Worm (Caenorhabditis elegans) whole organism, L4 larva: ENCODE data around the gene fbxb-15.

Experiments
- F44E2.7 ChIP-seq: fragments of 200-800 bp; sonication (Bioruptor generic); IDR thresholded peaks from 2 replicates; pipeline ENCODE4 v2.1.2; 2022; ENCODE audit warnings: missing genetic modification characterization, missing compliant biosample characterization
- R02D3.7 ChIP-seq: fragments of 150-350 bp; sonication (generic microtip); optimal IDR thresholded peaks from 3 replicates; lab custom pipeline; 2014; ENCODE audit warnings: missing biosample characterization, missing genetic modification characterization
- Y105C5A.15 ChIP-seq: fragments of 200-800 bp; sonication (Bioruptor generic); IDR thresholded peaks from 2 replicates; pipeline ENCODE4 v1.3.6; 2022; ENCODE audit warnings: missing genetic modification characterization, missing compliant biosample characterization
- Y48G9A.11 ChIP-seq: fragments of 200-800 bp; sonication (Bioruptor generic); IDR thresholded peaks from 2 replicates; pipeline ENCODE4 v1.3.6; 2022; ENCODE audit warnings: missing genetic modification reagents, missing genetic modification characterization, missing compliant biosample characterization
- Y75B8A.6 ChIP-seq: fragments of 200-800 bp; sonication (Bioruptor generic); IDR thresholded peaks from 2 replicates; pipeline ENCODE4 v1.3.6; 2022; ENCODE audit warnings: missing genetic modification reagents, missing genetic modification characterization, missing compliant biosample characterization
- aha-1 ChIP-seq: fragments of 150-350 bp; peaks from one replicate; lab custom pipeline; 2014; ENCODE audit warnings: missing biosample characterization, missing genetic modification characterization
- arid-1 ChIP-seq: fragments of 200-800 bp; sonication (Bioruptor generic); conservative IDR thresholded peaks from 2 replicates; pipeline ENCODE4 v1.3.6; 2022; ENCODE audit warnings: missing genetic modification reagents, missing genetic modification characterization, missing compliant biosample characterization
- ceh-20 ChIP-seq: fragments of 200-800 bp; sonication (Bioruptor generic); IDR thresholded peaks from 2 replicates; pipeline ENCODE4 v1.3.6; 2022; ENCODE audit warnings: missing genetic modification reagents, missing genetic modification characterization, missing compliant biosample characterization
- ceh-28 ChIP-seq: fragments of 150-350 bp; optimal IDR thresholded peaks from 2 replicates; lab custom pipeline; 2014; ENCODE audit warnings: missing biosample characterization, missing genetic modification reagents, missing genetic modification characterization
- ces-1 ChIP-seq: fragments of 150-350 bp; sonication (generic microtip); optimal IDR thresholded peaks from 4 replicates; lab custom pipeline; 2014; ENCODE audit warnings: missing biosample characterization, missing genetic modification reagents, missing genetic modification characterization
- cey-2 ChIP-seq: sonication (generic microtip); optimal IDR thresholded peaks from 3 replicates; lab custom pipeline; 2017; ENCODE audit warnings: missing genetic modification characterization, mild to moderate bottlenecking, missing compliant biosample characterization, antibody characterized with exemption, borderline replicate concordance; ENCODE audit not compliant: insufficient read depth
- daf-16 ChIP-seq, 3 experiments: sonication (generic microtip); optimal IDR thresholded peaks; 2 replicates each; lab custom pipeline; 2016 to 2017; ENCODE audit warnings: missing genetic modification characterization in 3 of 3, missing genetic modification reagents in 3 of 3, mild to moderate bottlenecking in 2 of 3, missing compliant biosample characterization in 2 of 3, missing biosample characterization in 1 of 3, moderate library complexity in 1 of 3
- dmd-9 ChIP-seq: fragments of 200-800 bp; sonication (Bioruptor generic); IDR thresholded peaks from 2 replicates; pipeline ENCODE4 v1.3.6; 2022; ENCODE audit warnings: missing genetic modification reagents, missing genetic modification characterization, missing compliant biosample characterization
- dve-1 ChIP-seq: sonication (generic microtip); optimal IDR thresholded peaks from 2 replicates; lab custom pipeline; 2017; ENCODE audit warnings: antibody characterized with exemption, mild to moderate bottlenecking, missing genetic modification characterization, missing compliant biosample characterization; ENCODE audit not compliant: insufficient read depth
- egl-27 ChIP-seq: sonication (generic microtip); optimal IDR thresholded peaks from 3 replicates; lab custom pipeline; 2017; ENCODE audit warnings: missing biosample characterization, missing genetic modification reagents, missing genetic modification characterization
- egl-43 ChIP-seq: fragments of 200-800 bp; sonication (Bioruptor generic); IDR thresholded peaks from 2 replicates; pipeline ENCODE4 v1.3.6; 2022; ENCODE audit warnings: missing genetic modification reagents, missing genetic modification characterization, missing compliant biosample characterization
- fkh-10 ChIP-seq: fragments of 150-350 bp; optimal IDR thresholded peaks from 2 replicates; lab custom pipeline; 2014; ENCODE audit warnings: missing biosample characterization, missing genetic modification reagents, missing genetic modification characterization
- fos-1 ChIP-seq: fragments of 150-350 bp; optimal IDR thresholded peaks from 2 replicates; lab custom pipeline; 2014; ENCODE audit warnings: missing biosample characterization, missing genetic modification characterization
- hif-1 ChIP-seq, 2 experiments: sonication (generic microtip); optimal IDR thresholded peaks; 2 replicates each; lab custom pipeline; 2016 to 2017; ENCODE audit warnings: missing compliant biosample characterization in 2 of 2, missing genetic modification characterization in 2 of 2, missing genetic modification reagents in 2 of 2, missing genotype in 2 of 2, mild to moderate bottlenecking in 1 of 2
- hmg-1.1 ChIP-seq: fragments of 200-800 bp; sonication (Bioruptor generic); IDR thresholded peaks from 2 replicates; pipeline ENCODE4 v1.3.6; 2022; ENCODE audit warnings: missing genetic modification reagents, missing genetic modification characterization, missing compliant biosample characterization
- lim-7 ChIP-seq: fragments of 200-800 bp; sonication (Bioruptor generic); IDR thresholded peaks from 2 replicates; pipeline ENCODE4 v1.3.6; 2022; ENCODE audit warnings: missing genetic modification characterization, missing compliant biosample characterization
- lin-1 ChIP-seq: fragments of 200-800 bp; sonication (Bioruptor generic); IDR thresholded peaks from 2 replicates; pipeline ENCODE4 v1.3.6; 2022; ENCODE audit warnings: missing genetic modification reagents, missing genetic modification characterization, missing compliant biosample characterization
- lin-15B ChIP-seq: fragments of 150-350 bp; sonication (generic microtip); optimal IDR thresholded peaks from 3 replicates; lab custom pipeline; 2014; ENCODE audit warnings: missing biosample characterization, missing genetic modification characterization
- lin-29 ChIP-seq: fragments of 200-800 bp; sonication (Bioruptor generic); IDR thresholded peaks from 2 replicates; pipeline ENCODE4 v1.3.6; 2022; ENCODE audit warnings: missing genetic modification reagents, missing genetic modification characterization, missing compliant biosample characterization
- madf-5 ChIP-seq, 2 experiments: fragments of 200-800 bp; sonication (Bioruptor generic); IDR thresholded peaks; 2 replicates each; pipeline ENCODE4 v1.3.6; 2022; ENCODE audit warnings: missing compliant biosample characterization in 2 of 2, missing genetic modification characterization in 2 of 2
- madf-9 ChIP-seq: fragments of 200-800 bp; sonication (Bioruptor generic); conservative IDR thresholded peaks from 2 replicates; pipeline ENCODE4 v1.3.6; 2022; ENCODE audit warnings: missing genetic modification reagents, missing genetic modification characterization, missing compliant biosample characterization
- mdt-29 ChIP-seq: fragments of 200-800 bp; sonication (Bioruptor generic); IDR thresholded peaks from 2 replicates; pipeline ENCODE4 v1.3.6; 2022; ENCODE audit warnings: missing genetic modification reagents, missing genetic modification characterization, missing compliant biosample characterization
- mxl-3 ChIP-seq: fragments of 200-800 bp; sonication (Bioruptor generic); optimal IDR thresholded peaks from 2 replicates; lab custom pipeline; 2018; ENCODE audit warnings: mild to moderate bottlenecking, missing genetic modification characterization, missing compliant biosample characterization
- nhr-28 ChIP-seq: fragments of 150-350 bp; optimal IDR thresholded peaks from 2 replicates; lab custom pipeline; 2014; ENCODE audit warnings: missing biosample characterization, missing genetic modification characterization
- pha-4 ChIP-seq, 2 experiments: fragments of 150-350 bp in 1 of 2; fragments of 200-800 bp in 1 of 2; sonication (Bioruptor generic) in 1 of 2; IDR thresholded peaks in 1 of 2; optimal IDR thresholded peaks in 1 of 2; 2 replicates each; pipeline versions ENCODE4 v1.3.6 to Lab custom; 2014 to 2022; ENCODE audit warnings: missing genetic modification characterization in 2 of 2, missing genetic modification reagents in 2 of 2, missing biosample characterization in 1 of 2, missing compliant biosample characterization in 1 of 2
- sdz-12 ChIP-seq: fragments of 200-800 bp; sonication (Bioruptor generic); optimal IDR thresholded peaks from 2 replicates; lab custom pipeline; 2018; ENCODE audit warnings: mild to moderate bottlenecking, missing genetic modification characterization, missing compliant biosample characterization
- set-16 ChIP-seq: fragments of 200-800 bp; sonication (Bioruptor generic); IDR thresholded peaks from 2 replicates; pipeline ENCODE4 v1.3.6; 2022; ENCODE audit warnings: missing genetic modification reagents, missing genetic modification characterization, missing compliant biosample characterization
- skn-1 ChIP-seq: fragments of 150-350 bp; optimal IDR thresholded peaks from 2 replicates; lab custom pipeline; 2014; ENCODE audit warnings: missing biosample characterization, missing genetic modification characterization
- snpc-4 ChIP-seq: fragments of 150-350 bp; optimal IDR thresholded peaks from 2 replicates; lab custom pipeline; 2014; ENCODE audit warnings: missing biosample characterization, missing genetic modification characterization
- tag-97 ChIP-seq: fragments of 200-800 bp; sonication (Bioruptor generic); IDR thresholded peaks from 2 replicates; pipeline ENCODE4 v1.3.6; 2022; ENCODE audit warnings: missing genetic modification characterization, missing compliant biosample characterization
- unc-130 ChIP-seq: sonication (generic microtip); optimal IDR thresholded peaks from 2 replicates; lab custom pipeline; 2016; ENCODE audit warnings: missing genetic modification reagents, missing genetic modification characterization, missing compliant biosample characterization
- unc-39 ChIP-seq: sonication (generic microtip); optimal IDR thresholded peaks from 2 replicates; lab custom pipeline; 2017; ENCODE audit warnings: missing biosample characterization, missing genetic modification characterization
- unc-62 ChIP-seq, 3 experiments: fragments of 150-350 bp in 1 of 3; sonication (generic microtip); optimal IDR thresholded peaks in 2 of 3; peaks in 1 of 3; 1 replicate in 1 of 3; 2 replicates in 2 of 3; lab custom pipeline; 2014 to 2017; ENCODE audit warnings: missing biosample characterization in 3 of 3, missing genetic modification characterization in 3 of 3, missing genetic modification reagents in 3 of 3, missing genotype in 1 of 3
- zfp-3 ChIP-seq: fragments of 200-800 bp; sonication (Bioruptor generic); conservative IDR thresholded peaks from 2 replicates; pipeline ENCODE4 v1.3.6; 2022; ENCODE audit warnings: missing genetic modification reagents, missing genetic modification characterization, missing compliant biosample characterization

Gene fbxb-15

DNA sequence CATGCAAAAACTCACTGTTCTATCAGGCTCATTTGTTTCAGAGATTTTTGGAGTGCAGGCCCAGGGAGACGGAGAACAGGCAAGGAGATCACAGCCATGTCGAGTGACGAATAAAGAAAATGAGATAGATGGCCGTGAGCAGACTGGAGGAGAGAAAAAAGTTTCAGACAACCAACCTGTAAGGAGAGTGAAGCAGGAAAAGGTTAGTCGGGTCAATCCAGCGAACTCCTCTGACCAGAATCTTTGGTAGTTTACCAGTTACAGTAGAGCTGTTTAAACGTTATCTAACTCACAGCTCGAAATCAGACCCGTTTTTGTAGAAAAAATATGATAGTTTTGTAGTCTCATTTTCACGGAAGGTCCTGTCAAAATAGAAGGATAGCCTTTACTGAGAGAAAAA, 4.5 kb downstream of the fbxb-15 start, which contains the start of gene fbxb-21:
fbxb-21 (minus strand) TSS at position 101 of the 400 bp plus-strand sequence.
- no peak for TF ChIP-seq Y48G9A.11 (GFP tag; lab: Robert Waterston, UW)
- no peak for TF ChIP-seq arid-1 (GFP tag; lab: Robert Waterston, UW)

DNA sequence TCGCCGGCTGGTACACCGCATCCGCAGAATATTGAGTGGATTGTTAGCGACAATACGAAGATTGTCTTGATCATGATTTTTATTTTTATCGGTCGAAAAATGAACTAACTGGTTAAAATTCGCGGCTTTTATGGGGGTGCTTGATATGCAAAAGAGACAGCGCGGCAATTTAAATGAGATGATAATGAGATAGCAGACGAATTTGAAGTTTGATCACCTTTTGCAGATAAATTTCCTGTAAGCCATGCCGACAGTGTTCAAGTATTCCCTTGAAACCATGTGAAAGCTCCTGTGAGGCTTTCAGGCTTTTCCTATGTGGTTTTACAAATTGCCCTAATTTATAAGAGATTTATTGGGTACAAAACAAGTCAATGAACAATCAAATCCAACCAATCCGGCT, 7.1 kb downstream of the fbxb-15 start, which contains the start of gene ZC204.17:
ZC204.17 (minus strand) TSS at position 101 of the 400 bp plus-strand sequence.
- TF ChIP-seq mdt-29 (GFP tag; lab: Robert Waterston, UW) (no peak), sdz-12 (GFP tag; lab: Kevin White, UChicago) (no peak), hmg-1.1 (GFP tag; lab: Robert Waterston, UW) (no peak), dve-1 (tag; lab: Kevin White, UChicago) (no peak), R02D3.7 (tag; lab: Kevin White, UChicago) (no peak), mxl-3 (GFP tag; lab: Kevin White, UChicago) (no peak), lim-7 (GFP tag; lab: Robert Waterston, UW) (no peak), Y75B8A.6 (GFP tag; lab: Robert Waterston, UW) (no peak), lin-1 (GFP tag; lab: Robert Waterston, UW) (no peak), nhr-28 (tag; lab: Kevin White, UChicago) (no peak), Y105C5A.15 (GFP tag; lab: Robert Waterston, UW) (no peak), lin-29 (GFP tag; lab: Robert Waterston, UW) (no peak), unc-130 (GFP tag; lab: Kevin White, UChicago) (no peak), madf-9 (no peak), egl-27 (tag; lab: Kevin White, UChicago) (no peak), fkh-10 (GFP tag; lab: Kevin White, UChicago) (no peak), ces-1 (GFP tag; lab: Kevin White, UChicago) (no peak)

DNA sequence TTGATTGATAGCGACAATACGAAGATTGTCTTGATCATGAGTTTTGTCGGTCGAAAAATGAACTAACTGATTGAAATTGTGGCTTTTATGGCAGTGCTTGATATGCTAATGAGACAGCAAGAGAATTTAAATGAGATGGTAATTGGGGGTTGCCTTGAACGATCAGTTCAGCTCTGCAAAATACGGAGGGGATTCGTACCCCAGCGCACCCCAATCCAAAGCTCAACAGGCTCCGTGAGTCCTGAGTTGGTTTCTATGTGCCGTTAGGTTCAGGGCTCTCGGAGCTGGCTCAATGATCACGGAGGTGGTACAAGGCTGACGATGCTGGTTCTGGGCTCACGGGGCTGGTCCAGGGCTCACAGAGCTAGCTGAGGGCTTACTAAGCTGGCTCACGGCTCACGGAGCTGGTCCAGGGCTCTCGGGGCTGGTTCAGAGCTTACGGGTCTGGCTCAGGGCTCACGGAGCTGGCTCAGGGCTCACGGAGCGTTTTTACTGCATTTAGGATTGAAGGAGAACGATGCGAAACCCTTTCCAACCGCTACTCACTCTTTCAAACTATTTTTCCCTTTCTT, 8.4 kb downstream of the fbxb-15 start, which contains the start of gene ZC204.6:
ZC204.6 (minus strand) TSS at position 51 of the 572 bp plus-strand sequence.
- TF ChIP-seq madf-5 (GFP tag; IDR thresholded peaks at IDR 0.05; lab: Robert Waterston, UW) (no peak), F44E2.7 (no peak), tag-97 (GFP tag; lab: Robert Waterston, UW) (no peak), cey-2 (tag; lab: Kevin White, UChicago) (no peak), daf-16 (GFP tag; optimal IDR thresholded peaks at IDR 0.05; lab: Kevin White, UChicago) (no peak), daf-16 (tag; optimal IDR thresholded peaks at IDR 0.05; lab: Kevin White, UChicago) (no peak), skn-1 (no peak), aha-1 (tag; lab: Kevin White, UChicago) (peak; percentile 42), nhr-28 (tag; lab: Kevin White, UChicago) (no peak), hif-1 (tag; optimal IDR thresholded peaks at IDR 0.05; lab: Kevin White, UChicago) (no peak), pha-4 (GFP tag; IDR thresholded peaks at IDR 0.05; lab: Robert Waterston, UW) (no peak), pha-4 (tag; optimal IDR thresholded peaks at IDR 0.05; lab: Kevin White, UChicago) (no peak), zfp-3 (GFP tag; lab: Robert Waterston, UW) (no peak), egl-43 (GFP tag; lab: Robert Waterston, UW) (0 out of 2 replicates have a peak, but pooled peaks have one; percentile 27), dmd-9 (GFP tag; lab: Robert Waterston, UW) (no peak), ceh-28 (no peak), lin-15B (no peak), ceh-20 (GFP tag; lab: Robert Waterston, UW) (no peak), unc-62 (GFP tag; optimal IDR thresholded peaks at IDR 0.05 in 1 of 2; lab: Kevin White, UChicago) (no peak), unc-62 (tag; optimal IDR thresholded peaks at IDR 0.05; lab: Kevin White, UChicago) (no peak), snpc-4 (tag; lab: Kevin White, UChicago) (no peak), unc-39 (tag; lab: Kevin White, UChicago) (no peak), set-16 (GFP tag; lab: Robert Waterston, UW) (peak; percentile 93), fos-1 (tag; lab: Kevin White, UChicago) (no peak)
